Worm (Caenorhabditis elegans) whole organism, mixed stage, embryonic: ENCODE results near the gene srh-187.

Experiments
- M03D4.4 ChIP-seq: sonication (generic microtip); optimal IDR thresholded peaks from 2 replicates; lab custom pipeline; 2017; ENCODE audit warnings: mild to moderate bottlenecking, missing genetic modification characterization, missing compliant biosample characterization
- bed-3 ChIP-seq: fragments of 200-800 bp; sonication (Bioruptor generic); optimal IDR thresholded peaks from 3 replicates; lab custom pipeline; 2018; ENCODE audit warnings: mild to moderate bottlenecking, missing genetic modification characterization, moderate library complexity, missing compliant biosample characterization
- ces-1 ChIP-seq: fragments of 150-350 bp; optimal IDR thresholded peaks from 2 replicates; lab custom pipeline; 2014; ENCODE audit warnings: missing biosample characterization, missing genetic modification reagents, missing genetic modification characterization
- elt-1 ChIP-seq: sonication (generic microtip); optimal IDR thresholded peaks from 2 replicates; lab custom pipeline; 2017; ENCODE audit warnings: missing genetic modification characterization, mild to moderate bottlenecking, missing compliant biosample characterization, antibody characterized with exemption, moderate library complexity, borderline replicate concordance; ENCODE audit not compliant: insufficient read depth
- elt-3 ChIP-seq: fragments of 150-350 bp; optimal IDR thresholded peaks from 2 replicates; lab custom pipeline; 2014; ENCODE audit warnings: missing biosample characterization, missing genetic modification characterization
- ham-2 ChIP-seq: fragments of 200-800 bp; sonication (Bioruptor generic); optimal IDR thresholded peaks from 2 replicates; lab custom pipeline; 2018; ENCODE audit warnings: mild to moderate bottlenecking, missing genetic modification characterization, missing compliant biosample characterization
- lin-13 ChIP-seq: fragments of 150-350 bp; optimal IDR thresholded peaks from 2 replicates; lab custom pipeline; 2014; ENCODE audit warnings: missing biosample characterization, missing genetic modification characterization
- mab-5 ChIP-seq: fragments of 150-350 bp; optimal IDR thresholded peaks from 2 replicates; lab custom pipeline; 2014; ENCODE audit warnings: missing biosample characterization, missing genetic modification characterization
- nhr-12 ChIP-seq: fragments of 150-350 bp; optimal IDR thresholded peaks from 2 replicates; lab custom pipeline; 2014; ENCODE audit warnings: missing biosample characterization, missing genetic modification characterization
- pha-4 ChIP-seq: fragments of 150-350 bp; optimal IDR thresholded peaks from 2 replicates; lab custom pipeline; 2018; ENCODE audit warnings: missing biosample characterization, missing genetic modification reagents, missing genetic modification characterization
- snpc-4 ChIP-seq: fragments of 150-350 bp; optimal IDR thresholded peaks from 2 replicates; lab custom pipeline; 2014; ENCODE audit warnings: missing biosample characterization, missing genetic modification characterization
- sptf-1 ChIP-seq: sonication (generic microtip); optimal IDR thresholded peaks from 2 replicates; lab custom pipeline; 2017; ENCODE audit warnings: mild to moderate bottlenecking, missing genetic modification characterization, moderate library complexity, missing compliant biosample characterization
- unc-39 ChIP-seq: fragments of 150-350 bp; optimal IDR thresholded peaks from 2 replicates; lab custom pipeline; 2014; ENCODE audit warnings: missing biosample characterization, missing genetic modification characterization
- ztf-11 ChIP-seq: fragments of 150-350 bp; optimal IDR thresholded peaks from 2 replicates; lab custom pipeline; 2014; ENCODE audit warnings: missing biosample characterization, missing genetic modification characterization

DNA sequence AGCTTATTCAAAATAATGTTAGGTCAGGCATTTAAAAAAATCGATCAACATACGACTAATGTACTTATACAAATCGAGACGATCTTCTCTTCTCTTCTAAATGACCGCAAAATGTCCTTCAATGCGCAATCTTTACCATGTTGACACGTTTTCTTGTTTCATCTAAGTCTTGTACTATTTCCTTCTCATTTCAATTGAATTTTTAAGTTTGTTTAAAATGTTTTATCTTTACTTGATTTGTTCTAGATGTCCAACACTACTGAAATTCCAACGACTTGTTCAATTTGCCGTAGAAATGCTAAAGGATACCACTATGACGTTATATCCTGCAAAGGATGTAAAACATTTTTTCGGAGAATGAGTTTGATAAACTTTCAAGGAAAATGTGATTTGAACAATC, 2.2 kb upstream of the srh-187 start, which contains the start of the genes nhr-263 and nhr-148:
- TF ChIP-seq ces-1 (GFP tag; lab: Kevin White, UChicago) (no peak), snpc-4 (no peak), unc-39 (no peak), ham-2 (no peak), elt-1 (tag; lab: Kevin White, UChicago) (no peak), sptf-1 (no peak), lin-13 (no peak), M03D4.4 (tag; lab: Kevin White, UChicago) (no peak), bed-3 (no peak), elt-3 (no peak), mab-5 (tag; lab: Kevin White, UChicago) (no peak), ztf-11 (tag; lab: Kevin White, UChicago) (no peak), pha-4 (tag; lab: Kevin White, UChicago) (no peak), nhr-12 (no peak)
